Worm (Caenorhabditis elegans) whole organism, late embryonic: Measurements from ENCODE around the gene srd-26.

ENCODE experiments used
- ceh-22 ChIP-seq: sonication (generic microtip); optimal IDR thresholded peaks from 2 replicates; lab custom pipeline; 2017; ENCODE audit warnings: missing biosample characterization, missing genetic modification characterization
- ceh-30 ChIP-seq: fragments of 150-350 bp; optimal IDR thresholded peaks from 2 replicates; lab custom pipeline; 2014; ENCODE audit warnings: missing biosample characterization, missing genetic modification characterization
- unc-3 ChIP-seq, 2 experiments: fragments of 200-800 bp in 1 of 2; sonication (Bioruptor generic) in 1 of 2; sonication (generic microtip) in 1 of 2; conservative IDR thresholded peaks in 1 of 2; optimal IDR thresholded peaks in 1 of 2; 2 replicates each; pipeline versions ENCODE4 v1.3.6 to Lab custom; 2016 to 2022; ENCODE audit warnings: missing compliant biosample characterization in 2 of 2, missing genetic modification characterization in 2 of 2, missing genetic modification reagents in 1 of 2
- ztf-16 ChIP-seq: sonication (generic microtip); optimal IDR thresholded peaks from 2 replicates; lab custom pipeline; 2017; ENCODE audit warnings: missing genetic modification characterization, missing compliant biosample characterization

DNA sequence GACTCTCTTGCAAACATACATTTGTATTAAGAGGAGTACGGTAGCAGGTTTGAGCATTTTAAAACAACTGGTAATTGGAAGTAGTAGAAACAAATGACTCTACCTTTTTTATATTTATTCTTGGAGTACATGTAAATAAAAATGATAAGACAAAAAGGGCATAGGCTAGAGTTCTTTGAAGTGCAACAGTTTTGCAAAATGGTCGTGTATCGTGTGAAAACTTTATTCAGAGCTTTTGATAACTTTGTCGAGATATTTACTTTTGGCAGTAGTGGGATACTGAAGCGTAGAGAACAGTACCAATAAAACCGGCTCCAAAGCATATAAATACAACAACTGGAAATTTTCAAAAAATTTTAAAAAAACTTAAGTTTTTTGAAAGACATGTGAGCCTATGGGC is 3.8 kb upstream of the srd-26 start, which contains the start of gene cest-1.1:
- TF ChIP-seq ceh-22 (tag; lab: Kevin White, UChicago) (no peak), ceh-30 (tag; lab: Kevin White, UChicago) (no peak), unc-3 (GFP tag; conservative IDR thresholded peaks at IDR 0.05; lab: Robert Waterston, UW) (no peak), unc-3 (tag; optimal IDR thresholded peaks at IDR 0.05; lab: Kevin White, UChicago) (no peak), ztf-16 (tag; lab: Kevin White, UChicago) (no peak)
